Worm (Caenorhabditis elegans) whole organism, mixed stage, embryonic: ENCODE measurements around the gene Y54G2A.48.
"Not testable (repeated sequence)": the region's sequence is repeated elsewhere in the genome, so short reads cannot be mapped to it uniquely, and the experiment has no call there.

ENCODE experiments used
- M03D4.4 ChIP-seq: sonication (generic microtip); optimal IDR thresholded peaks from 2 replicates; lab custom pipeline; 2017; ENCODE audit warnings: mild to moderate bottlenecking, missing genetic modification characterization, missing compliant biosample characterization
- bed-3 ChIP-seq: fragments of 200-800 bp; sonication (Bioruptor generic); optimal IDR thresholded peaks from 3 replicates; lab custom pipeline; 2018; ENCODE audit warnings: mild to moderate bottlenecking, missing genetic modification characterization, moderate library complexity, missing compliant biosample characterization
- ceh-39 ChIP-seq: fragments of 150-350 bp; optimal IDR thresholded peaks from 2 replicates; lab custom pipeline; 2014; ENCODE audit warnings: missing biosample characterization, missing genetic modification characterization
- ceh-43 ChIP-seq: fragments of 200-800 bp; sonication (Bioruptor generic); optimal IDR thresholded peaks from 2 replicates; lab custom pipeline; 2018; ENCODE audit warnings: mild to moderate bottlenecking, missing genetic modification characterization, moderate library complexity, missing compliant biosample characterization
- ceh-83 ChIP-seq: fragments of 200-800 bp; sonication (Bioruptor generic); optimal IDR thresholded peaks from 2 replicates; lab custom pipeline; 2018; ENCODE audit warnings: mild to moderate bottlenecking, missing genetic modification characterization, missing compliant biosample characterization
- ces-1 ChIP-seq: fragments of 150-350 bp; optimal IDR thresholded peaks from 2 replicates; lab custom pipeline; 2014; ENCODE audit warnings: missing biosample characterization, missing genetic modification reagents, missing genetic modification characterization
- cnd-1 ChIP-seq: fragments of 200-800 bp; sonication (Bioruptor generic); optimal IDR thresholded peaks from 2 replicates; lab custom pipeline; 2018; ENCODE audit warnings: mild to moderate bottlenecking, missing genetic modification characterization, missing compliant biosample characterization
- drap-1 ChIP-seq: fragments of 200-800 bp; sonication (Bioruptor generic); optimal IDR thresholded peaks from 3 replicates; lab custom pipeline; 2018; ENCODE audit warnings: mild to moderate bottlenecking, missing genetic modification characterization, missing compliant biosample characterization
- elt-1 ChIP-seq: sonication (generic microtip); optimal IDR thresholded peaks from 2 replicates; lab custom pipeline; 2017; ENCODE audit warnings: missing genetic modification characterization, mild to moderate bottlenecking, missing compliant biosample characterization, antibody characterized with exemption, moderate library complexity, borderline replicate concordance; ENCODE audit not compliant: insufficient read depth
- elt-3 ChIP-seq: fragments of 150-350 bp; optimal IDR thresholded peaks from 2 replicates; lab custom pipeline; 2014; ENCODE audit warnings: missing biosample characterization, missing genetic modification characterization
- flh-1 ChIP-seq: fragments of 200-800 bp; sonication (Bioruptor generic); optimal IDR thresholded peaks from 2 replicates; lab custom pipeline; 2018; ENCODE audit warnings: mild to moderate bottlenecking, missing genetic modification characterization, moderate library complexity, missing compliant biosample characterization
- ham-2 ChIP-seq: fragments of 200-800 bp; sonication (Bioruptor generic); optimal IDR thresholded peaks from 2 replicates; lab custom pipeline; 2018; ENCODE audit warnings: mild to moderate bottlenecking, missing genetic modification characterization, missing compliant biosample characterization
- hlh-1 ChIP-seq: fragments of 150-350 bp; optimal IDR thresholded peaks from 2 replicates; lab custom pipeline; 2014; ENCODE audit warnings: missing biosample characterization, missing genetic modification reagents, missing genetic modification characterization
- lin-13 ChIP-seq: fragments of 150-350 bp; optimal IDR thresholded peaks from 2 replicates; lab custom pipeline; 2014; ENCODE audit warnings: missing biosample characterization, missing genetic modification characterization
- lin-32 ChIP-seq: fragments of 200-800 bp; sonication (Bioruptor generic); optimal IDR thresholded peaks from 2 replicates; lab custom pipeline; 2018; ENCODE audit warnings: mild to moderate bottlenecking, missing genetic modification characterization, missing compliant biosample characterization
- lsy-2 ChIP-seq: fragments of 150-350 bp; optimal IDR thresholded peaks from 2 replicates; lab custom pipeline; 2014; ENCODE audit warnings: missing biosample characterization, missing genetic modification characterization
- mab-5 ChIP-seq: fragments of 150-350 bp; optimal IDR thresholded peaks from 2 replicates; lab custom pipeline; 2014; ENCODE audit warnings: missing biosample characterization, missing genetic modification characterization
- mep-1 ChIP-seq: fragments of 150-350 bp; optimal IDR thresholded peaks from 2 replicates; lab custom pipeline; 2017; ENCODE audit warnings: missing biosample characterization, missing genetic modification reagents, missing genetic modification characterization, inconsistent platforms
- mls-2 ChIP-seq: sonication (generic microtip); optimal IDR thresholded peaks from 2 replicates; lab custom pipeline; 2016; ENCODE audit warnings: mild to moderate bottlenecking, missing genetic modification characterization, moderate library complexity, missing compliant biosample characterization
- nhr-12 ChIP-seq: fragments of 150-350 bp; optimal IDR thresholded peaks from 2 replicates; lab custom pipeline; 2014; ENCODE audit warnings: missing biosample characterization, missing genetic modification characterization
- nhr-2 ChIP-seq: fragments of 150-350 bp; optimal IDR thresholded peaks from 2 replicates; lab custom pipeline; 2014; ENCODE audit warnings: missing biosample characterization, missing genetic modification characterization
- nhr-237 ChIP-seq: fragments of 150-350 bp; optimal IDR thresholded peaks from 2 replicates; lab custom pipeline; 2014; ENCODE audit warnings: missing biosample characterization, missing genetic modification characterization
- nhr-28 ChIP-seq: fragments of 150-350 bp; optimal IDR thresholded peaks from 2 replicates; lab custom pipeline; 2014; ENCODE audit warnings: missing biosample characterization, missing genetic modification characterization
- pha-4 ChIP-seq: fragments of 150-350 bp; optimal IDR thresholded peaks from 2 replicates; lab custom pipeline; 2018; ENCODE audit warnings: missing biosample characterization, missing genetic modification reagents, missing genetic modification characterization
- sem-2 ChIP-seq: fragments of 200-800 bp; sonication (Bioruptor generic); optimal IDR thresholded peaks from 2 replicates; lab custom pipeline; 2018; ENCODE audit warnings: mild to moderate bottlenecking, missing genetic modification characterization, missing compliant biosample characterization
- snpc-4 ChIP-seq: fragments of 150-350 bp; optimal IDR thresholded peaks from 2 replicates; lab custom pipeline; 2014; ENCODE audit warnings: missing biosample characterization, missing genetic modification characterization
- sptf-1 ChIP-seq: sonication (generic microtip); optimal IDR thresholded peaks from 2 replicates; lab custom pipeline; 2017; ENCODE audit warnings: mild to moderate bottlenecking, missing genetic modification characterization, moderate library complexity, missing compliant biosample characterization
- tbx-8 ChIP-seq: fragments of 200-800 bp; sonication (Bioruptor generic); optimal IDR thresholded peaks from 2 replicates; lab custom pipeline; 2018; ENCODE audit warnings: mild to moderate bottlenecking, missing genetic modification characterization, moderate library complexity, missing compliant biosample characterization
- unc-120 ChIP-seq: sonication (generic microtip); optimal IDR thresholded peaks from 2 replicates; lab custom pipeline; 2017; ENCODE audit warnings: missing genetic modification characterization, missing compliant biosample characterization; ENCODE audit not compliant: poor library complexity, severe bottlenecking
- unc-39 ChIP-seq: fragments of 150-350 bp; optimal IDR thresholded peaks from 2 replicates; lab custom pipeline; 2014; ENCODE audit warnings: missing biosample characterization, missing genetic modification characterization
- unc-62 ChIP-seq: fragments of 150-350 bp; optimal IDR thresholded peaks from 2 replicates; lab custom pipeline; 2014; ENCODE audit warnings: missing biosample characterization, missing genetic modification reagents, missing genetic modification characterization
- ztf-11 ChIP-seq: fragments of 150-350 bp; optimal IDR thresholded peaks from 2 replicates; lab custom pipeline; 2014; ENCODE audit warnings: missing biosample characterization, missing genetic modification characterization

Gene Y54G2A.48

DNA sequence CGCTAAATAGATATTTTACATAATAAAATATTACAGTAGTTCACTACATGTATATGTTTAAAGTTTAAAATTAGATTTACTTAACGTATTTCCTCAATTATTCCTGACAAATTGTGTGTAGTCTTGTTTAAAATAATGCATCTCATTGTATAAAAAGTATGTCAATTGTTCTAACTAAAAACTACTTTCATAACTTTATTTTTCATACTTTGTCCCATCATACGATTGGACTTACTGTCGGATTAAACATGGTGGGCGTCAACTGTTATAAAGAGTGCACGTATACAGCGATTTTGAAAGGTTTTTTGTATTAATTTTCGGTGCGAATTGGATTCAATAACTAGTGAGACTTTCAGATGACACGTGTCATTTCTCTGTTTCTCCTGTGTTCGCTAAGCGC, 28.8 kb downstream of the Y54G2A.48 start, which contains the start of gene Y54G2A.32:
Gene Y54G2A.32, plus strand, starts transcription at position 301 of the 400 bp plus-strand sequence.
- no peak for TF ChIP-seq unc-120 (tag; lab: Kevin White, UChicago)
- no peak for TF ChIP-seq unc-62 (GFP tag; lab: Kevin White, UChicago)
- TF ChIP-seq cnd-1 = no peak
- no peak for TF ChIP-seq lin-32 (GFP tag; lab: Kevin White, UChicago)
- no peak for TF ChIP-seq drap-1 (GFP tag; lab: Kevin White, UChicago)
- no peak for TF ChIP-seq bed-3
- no peak for TF ChIP-seq elt-1 (tag; lab: Kevin White, UChicago)
- TF ChIP-seq nhr-28 (tag; lab: Kevin White, UChicago) = no peak
- no peak for TF ChIP-seq mep-1 (tag; lab: Kevin White, UChicago)

- no peak for TF ChIP-seq nhr-12 (tag; lab: Kevin White, UChicago)
- no peak for TF ChIP-seq ces-1 (GFP tag; lab: Kevin White, UChicago)
- TF ChIP-seq lin-32 (GFP tag; lab: Kevin White, UChicago) = peak; percentile 14
- TF ChIP-seq tbx-8 (GFP tag; lab: Kevin White, UChicago) = peak; percentile 5
- peak; percentile 39 for TF ChIP-seq sem-2 (GFP tag; lab: Kevin White, UChicago)
- peak; percentile 42 for TF ChIP-seq cnd-1
- peak; percentile 28 for TF ChIP-seq mls-2 (tag; lab: Kevin White, UChicago)
- TF ChIP-seq ztf-11 (tag; lab: Kevin White, UChicago) = no peak
- no peak for TF ChIP-seq flh-1 (GFP tag; lab: Kevin White, UChicago)
- no peak for TF ChIP-seq bed-3
- TF ChIP-seq M03D4.4 (tag; lab: Kevin White, UChicago) = peak; percentile 56
- TF ChIP-seq elt-1 (tag; lab: Kevin White, UChicago) = no peak
- peak; percentile 23 for TF ChIP-seq ceh-43 (GFP tag; lab: Kevin White, UChicago)
- TF ChIP-seq hlh-1 (tag; lab: Kevin White, UChicago) = no peak
- TF ChIP-seq unc-120 (tag; lab: Kevin White, UChicago) = peak; percentile 25
- peak; percentile 63 for TF ChIP-seq ceh-83 (GFP tag; lab: Kevin White, UChicago)
- peak; percentile 51 for TF ChIP-seq sptf-1
- TF ChIP-seq drap-1 (GFP tag; lab: Kevin White, UChicago) = no peak
- TF ChIP-seq snpc-4 (tag; lab: Kevin White, UChicago) = no peak
Observed at ce11 chrIV:2802193-2802592, 30.3 kb downstream of the Y54G2A.48 start.

ce11 chrIV:2801558-2801957, 30.9 kb downstream of the Y54G2A.48 start, which contains the start of gene Y54G2A.44:
TSS of gene Y54G2A.44 (plus strand) at chrIV:2801858.
- not testable (repeated sequence) for TF ChIP-seq unc-39; bed-3; pha-4 (tag; lab: Kevin White, UChicago)

DNA sequence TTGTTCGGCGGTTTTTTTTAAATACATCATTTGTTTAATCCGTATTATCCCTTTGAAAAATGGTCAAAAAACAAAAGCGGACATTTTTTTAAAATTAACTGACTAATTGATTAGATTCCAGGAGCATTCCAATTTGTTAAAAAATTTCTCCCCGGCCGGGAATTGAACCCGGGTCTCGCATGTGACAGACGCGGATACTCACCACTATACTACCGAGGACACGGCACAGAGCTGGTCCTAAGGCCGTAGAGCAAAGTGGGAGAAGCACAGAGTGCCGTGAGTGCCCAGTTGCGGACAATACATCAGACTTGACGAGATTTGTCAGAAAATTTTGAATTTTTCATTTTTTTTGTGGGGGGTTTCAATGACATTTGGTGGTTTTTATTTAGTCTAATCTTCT, 31.5 kb downstream of the Y54G2A.48 start:
- TF ChIP-seq lin-13 (tag; lab: Kevin White, UChicago) = no peak
- peak; percentile 18 for TF ChIP-seq drap-1 (GFP tag; lab: Kevin White, UChicago)
- TF ChIP-seq sptf-1 = peak; percentile 29
- peak; percentile 24 for TF ChIP-seq unc-120 (tag; lab: Kevin White, UChicago)
- TF ChIP-seq cnd-1 = peak; percentile 33
- TF ChIP-seq ceh-39 (tag; lab: Kevin White, UChicago) = no peak
- TF ChIP-seq bed-3 = peak; percentile 13
- TF ChIP-seq ceh-83 (GFP tag; lab: Kevin White, UChicago) = peak; percentile 38
- TF ChIP-seq, all 35 proteins: peak for 6

- TF ChIP-seq pha-4 (tag; lab: Kevin White, UChicago) (no peak), snpc-4 (tag; lab: Kevin White, UChicago) (no peak)
Observed at ce11 chrIV:2799890-2800289, 32.6 kb downstream of the Y54G2A.48 start.

- no peak for TF ChIP-seq bed-3
- no peak for TF ChIP-seq ham-2
- no peak for TF ChIP-seq mab-5 (tag; lab: Kevin White, UChicago)
- no peak for TF ChIP-seq flh-1 (GFP tag; lab: Kevin White, UChicago)
- TF ChIP-seq lin-13 (tag; lab: Kevin White, UChicago) = no peak
- no peak for TF ChIP-seq nhr-2
- TF ChIP-seq ceh-39 (tag; lab: Kevin White, UChicago) = no peak
- TF ChIP-seq mls-2 (tag; lab: Kevin White, UChicago) = no peak
- no peak for TF ChIP-seq nhr-237 (tag; lab: Kevin White, UChicago)
- TF ChIP-seq unc-120 (tag; lab: Kevin White, UChicago) = no peak
- TF ChIP-seq sem-2 (GFP tag; lab: Kevin White, UChicago) = no peak
- TF ChIP-seq lsy-2 (tag; lab: Kevin White, UChicago) = no peak
- no peak for TF ChIP-seq ztf-11 (tag; lab: Kevin White, UChicago)
- no peak for TF ChIP-seq mep-1 (tag; lab: Kevin White, UChicago)
- TF ChIP-seq sptf-1 = no peak
- TF ChIP-seq tbx-8 (GFP tag; lab: Kevin White, UChicago) = no peak
- TF ChIP-seq elt-3 = no peak
Observed at ce11 chrIV:2799389-2799788, 33.1 kb downstream of the Y54G2A.48 start, which contains the start of gene Y54G2A.10. TSS of gene Y54G2A.10 (plus strand) at chrIV:2799689.
